Fruit fly (Drosophila melanogaster) whole organism, prepupa: ENCODE data around the gene unk.

Experiments used
- Blimp-1 ChIP-seq: fragments of 200-800 bp; sonication (Bioruptor generic); optimal IDR thresholded peaks from 3 replicates; lab custom pipeline; 2017; ENCODE audit warnings: missing biosample characterization, missing genetic modification characterization, mild to moderate bottlenecking, moderate library complexity, missing genetic modification reagents
- CG11294 ChIP-seq: fragments of 200-800 bp; sonication (Bioruptor generic); IDR thresholded peaks from 2 replicates; pipeline ENCODE4 v1.3.6; 2022; ENCODE audit warnings: missing biosample characterization, missing genetic modification characterization
- CG11762 ChIP-seq: fragments of 200-800 bp; sonication (Bioruptor generic); optimal IDR thresholded peaks from 3 replicates; lab custom pipeline; 2016; ENCODE audit warnings: missing biosample characterization, missing genetic modification characterization; ENCODE audit not compliant: insufficient read depth
- CG11902 ChIP-seq: fragments of 200-800 bp; sonication (Bioruptor generic); optimal IDR thresholded peaks from 3 replicates; lab custom pipeline; 2016; ENCODE audit warnings: missing biosample characterization, missing genetic modification characterization
- CG1621 ChIP-seq: fragments of 200-800 bp; sonication (Bioruptor generic); optimal IDR thresholded peaks from 3 replicates; lab custom pipeline; 2018; ENCODE audit warnings: missing biosample characterization, mild to moderate bottlenecking, missing genetic modification characterization
- CG16779 ChIP-seq: fragments of 200-800 bp; sonication (Bioruptor generic); optimal IDR thresholded peaks from 3 replicates; lab custom pipeline; 2017; ENCODE audit warnings: missing biosample characterization, mild to moderate bottlenecking, missing genetic modification characterization
- CG3032 ChIP-seq: fragments of 200-800 bp; optimal IDR thresholded peaks from 2 replicates; lab custom pipeline; 2019; ENCODE audit warnings: missing biosample characterization, mild to moderate bottlenecking, missing genetic modification characterization, moderate library complexity
- CG31627 ChIP-seq: fragments of 200-800 bp; sonication (Bioruptor generic); optimal IDR thresholded peaks from 3 replicates; lab custom pipeline; 2016; ENCODE audit warnings: missing biosample characterization, missing genetic modification characterization
- CG32006 ChIP-seq: fragments of 200-800 bp; sonication (Bioruptor generic); optimal IDR thresholded peaks from 3 replicates; lab custom pipeline; 2017; ENCODE audit warnings: missing biosample characterization, mild to moderate bottlenecking, missing genetic modification characterization
- CG34406 ChIP-seq: fragments of 200-800 bp; sonication (Bioruptor generic); optimal IDR thresholded peaks from 3 replicates; lab custom pipeline; 2016; ENCODE audit warnings: missing biosample characterization, missing genetic modification characterization
- CG3919 ChIP-seq: fragments of 200-800 bp; sonication (Bioruptor generic); optimal IDR thresholded peaks from 3 replicates; lab custom pipeline; 2016; ENCODE audit warnings: missing biosample characterization, missing genetic modification characterization
- CG4318 ChIP-seq: fragments of 200-800 bp; sonication (Bioruptor generic); optimal IDR thresholded peaks from 3 replicates; lab custom pipeline; 2017; ENCODE audit warnings: missing biosample characterization, mild to moderate bottlenecking, missing genetic modification characterization
- CG6163 ChIP-seq: fragments of 200-800 bp; sonication (Bioruptor generic); IDR thresholded peaks from 3 replicates; pipeline ENCODE4 v1.3.6; 2022; ENCODE audit warnings: missing biosample characterization, missing genetic modification characterization
- CG6792 ChIP-seq: fragments of 200-800 bp; sonication (Bioruptor generic); optimal IDR thresholded peaks from 3 replicates; lab custom pipeline; 2016; ENCODE audit warnings: missing biosample characterization, missing genetic modification characterization
- CG6854 ChIP-seq: fragments of 200-800 bp; sonication (Bioruptor generic); optimal IDR thresholded peaks from 2 replicates; lab custom pipeline; 2017; ENCODE audit warnings: missing biosample characterization, mild to moderate bottlenecking, missing genetic modification characterization
- CG7368 ChIP-seq: fragments of 200-800 bp; sonication (Bioruptor generic); optimal IDR thresholded peaks from 3 replicates; lab custom pipeline; 2016; ENCODE audit warnings: missing biosample characterization, missing genetic modification characterization
- CG8319 ChIP-seq: fragments of 200-800 bp; sonication (Bioruptor generic); optimal IDR thresholded peaks from 3 replicates; lab custom pipeline; 2016; ENCODE audit warnings: missing biosample characterization, missing genetic modification characterization
- CG8632 ChIP-seq: fragments of 200-800 bp; sonication (Bioruptor generic); optimal IDR thresholded peaks from 3 replicates; lab custom pipeline; 2016; ENCODE audit warnings: missing biosample characterization, missing genetic modification characterization
- Eip75B ChIP-seq: fragments of 200-800 bp; sonication (Bioruptor generic); optimal IDR thresholded peaks from 3 replicates; lab custom pipeline; 2016; ENCODE audit warnings: missing biosample characterization, missing genetic modification characterization
- Eip78C ChIP-seq: fragments of 200-800 bp; sonication (Bioruptor generic); peaks from one replicate; lab custom pipeline; 2016; ENCODE audit warnings: missing biosample characterization, missing genetic modification characterization
- Gug ChIP-seq: fragments of 200-800 bp; sonication (Bioruptor generic); IDR thresholded peaks from 2 replicates; pipeline ENCODE4 v1.3.6; 2022; ENCODE audit warnings: missing biosample characterization, missing genetic modification characterization
- Hr38 ChIP-seq: sonication (Bioruptor generic); optimal IDR thresholded peaks from 2 replicates; lab custom pipeline; 2016; ENCODE audit warnings: missing biosample characterization, missing genetic modification characterization
- Hr39 ChIP-seq: fragments of 200-800 bp; sonication (Bioruptor generic); optimal IDR thresholded peaks from 2 replicates; lab custom pipeline; 2016; ENCODE audit warnings: missing biosample characterization, missing genetic modification characterization
- Met ChIP-seq: fragments of 200-800 bp; sonication (Bioruptor generic); optimal IDR thresholded peaks from 3 replicates; lab custom pipeline; 2016; ENCODE audit warnings: missing biosample characterization, missing genetic modification characterization
- Sox14 ChIP-seq: fragments of 200-800 bp; sonication (Bioruptor generic); optimal IDR thresholded peaks from 3 replicates; lab custom pipeline; 2016; ENCODE audit warnings: missing biosample characterization, missing genetic modification characterization
- Sox15 ChIP-seq: fragments of 200-800 bp; sonication (Bioruptor generic); optimal IDR thresholded peaks from 3 replicates; lab custom pipeline; 2016; ENCODE audit warnings: missing biosample characterization, missing genetic modification characterization
- achi ChIP-seq: fragments of 200-800 bp; sonication (Bioruptor generic); optimal IDR thresholded peaks from 3 replicates; lab custom pipeline; 2016; ENCODE audit warnings: missing biosample characterization, missing genetic modification characterization
- cyc ChIP-seq: fragments of 200-800 bp; sonication (Bioruptor generic); optimal IDR thresholded peaks from 3 replicates; lab custom pipeline; 2016; ENCODE audit warnings: missing biosample characterization, missing genetic modification characterization
- dsx ChIP-seq: fragments of 200-800 bp; optimal IDR thresholded peaks from 3 replicates; lab custom pipeline; 2019; ENCODE audit warnings: missing biosample characterization, mild to moderate bottlenecking, missing genetic modification characterization, moderate library complexity; ENCODE audit not compliant: poor library complexity, severe bottlenecking
- esn ChIP-seq: fragments of 200-800 bp; sonication (Bioruptor generic); optimal IDR thresholded peaks from 2 replicates; lab custom pipeline; 2016; ENCODE audit warnings: missing biosample characterization, mild to moderate bottlenecking, missing genetic modification characterization, moderate library complexity
- fd59A ChIP-seq: fragments of 200-800 bp; sonication (Bioruptor generic); optimal IDR thresholded peaks from 2 replicates; lab custom pipeline; 2017; ENCODE audit warnings: missing biosample characterization, mild to moderate bottlenecking, missing genetic modification characterization, missing genetic modification reagents
- fd85E ChIP-seq: fragments of 200-800 bp; sonication (Bioruptor generic); optimal IDR thresholded peaks from 3 replicates; lab custom pipeline; 2016; ENCODE audit warnings: missing biosample characterization, missing genetic modification characterization
- fkh ChIP-seq: fragments of 200-800 bp; sonication (Bioruptor generic); optimal IDR thresholded peaks from 3 replicates; lab custom pipeline; 2017; ENCODE audit warnings: missing biosample characterization, mild to moderate bottlenecking, missing genetic modification characterization, moderate library complexity
- lz ChIP-seq: fragments of 200-800 bp; sonication (Bioruptor generic); optimal IDR thresholded peaks from 3 replicates; lab custom pipeline; 2016; ENCODE audit warnings: missing biosample characterization, missing genetic modification characterization
- net ChIP-seq: fragments of 200-800 bp; sonication (Bioruptor generic); optimal IDR thresholded peaks from 3 replicates; lab custom pipeline; 2016; ENCODE audit warnings: missing biosample characterization, missing genetic modification characterization
- pdm3 ChIP-seq: fragments of 200-800 bp; sonication (Bioruptor generic); optimal IDR thresholded peaks from 3 replicates; lab custom pipeline; 2016; ENCODE audit warnings: missing biosample characterization, missing genetic modification characterization
- salr ChIP-seq, 2 experiments: fragments of 200-800 bp; sonication (Bioruptor generic); optimal IDR thresholded peaks; 3 replicates each; lab custom pipeline; 2016 to 2018; ENCODE audit warnings: missing biosample characterization in 2 of 2, missing genetic modification characterization in 2 of 2, mild to moderate bottlenecking in 1 of 2
- ss ChIP-seq, 2 experiments: fragments of 200-800 bp; sonication (Bioruptor generic); optimal IDR thresholded peaks; 2 replicates in 1 of 2; 3 replicates in 1 of 2; lab custom pipeline; 2017 to 2018; ENCODE audit warnings: mild to moderate bottlenecking in 2 of 2, missing biosample characterization in 2 of 2, missing genetic modification characterization in 2 of 2, moderate library complexity in 1 of 2
- svp ChIP-seq: fragments of 200-800 bp; sonication (Bioruptor generic); peaks from one replicate; lab custom pipeline; 2016; ENCODE audit warnings: missing biosample characterization, missing genetic modification characterization
- topi ChIP-seq: fragments of 200-800 bp; sonication (Bioruptor generic); optimal IDR thresholded peaks from 3 replicates; lab custom pipeline; 2016; ENCODE audit warnings: missing biosample characterization, missing genetic modification characterization
- vri ChIP-seq: fragments of 200-800 bp; sonication (Bioruptor generic); optimal IDR thresholded peaks from 3 replicates; lab custom pipeline; 2016; ENCODE audit warnings: missing biosample characterization, mild to moderate bottlenecking, missing genetic modification characterization

unk gene

DNA sequence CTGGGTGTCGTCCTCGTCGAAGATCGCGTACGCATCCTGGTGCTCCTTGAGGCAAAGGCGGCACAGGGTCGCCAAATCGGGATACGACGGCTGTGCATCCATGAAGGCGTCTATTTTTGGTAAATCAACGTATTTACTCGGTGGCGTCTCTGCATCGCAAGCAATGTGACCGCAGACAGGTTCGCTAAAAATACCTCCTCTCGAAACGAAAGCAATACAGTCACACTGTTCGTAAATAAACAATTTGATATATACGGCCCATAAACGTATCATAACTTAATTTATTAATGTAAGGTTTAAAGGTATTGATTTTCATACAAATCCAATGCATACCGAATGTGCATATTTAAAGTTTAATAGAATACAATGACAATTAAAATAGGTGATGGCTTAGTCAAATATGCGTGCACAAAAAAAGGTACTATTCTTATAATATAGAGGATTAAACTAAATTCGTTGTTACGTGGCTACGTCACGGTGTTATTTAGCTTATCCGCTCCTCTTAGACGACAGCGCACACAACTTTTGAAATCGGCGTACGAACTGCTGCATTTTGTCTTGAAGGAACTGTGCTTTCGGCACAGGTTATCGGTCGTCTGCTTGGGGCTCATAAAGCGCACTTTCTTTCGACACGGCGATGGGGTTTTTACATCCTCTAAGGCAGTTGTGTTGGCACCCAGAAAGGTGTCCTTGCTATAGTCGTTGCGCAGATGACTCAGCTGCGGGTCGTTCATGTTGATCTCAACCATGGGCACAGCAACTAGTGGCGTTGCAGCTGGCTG lies 31.2 kb downstream of the unk start, which contains the start of gene CG31365:
TSS of gene CG31365 (minus strand) at position 182 of the 782 bp plus-strand sequence.
- TF ChIP-seq CG8319, result no peak
- peak; percentile 10 for TF ChIP-seq CG1621
- TF ChIP-seq CG31627 (GFP tag; lab: Kevin White, UChicago), result peak; percentile 20
- peak; percentile 46 for TF ChIP-seq Eip78C
- peak; percentile 30; the same call in 1 of the 3 replicates for TF ChIP-seq CG6163
- peak; percentile 15 for TF ChIP-seq Hr39
- TF ChIP-seq salr (GFP tag; optimal IDR thresholded peaks at IDR 0.05; lab: Kevin White, UChicago), result no peak
- peak; percentile 93 for TF ChIP-seq svp
- TF ChIP-seq fkh, result peak; percentile 99
- no peak for TF ChIP-seq CG11762 (GFP tag; lab: Kevin White, UChicago)
- peak; percentile 49 for TF ChIP-seq esn (GFP tag; lab: Kevin White, UChicago)

DNA sequence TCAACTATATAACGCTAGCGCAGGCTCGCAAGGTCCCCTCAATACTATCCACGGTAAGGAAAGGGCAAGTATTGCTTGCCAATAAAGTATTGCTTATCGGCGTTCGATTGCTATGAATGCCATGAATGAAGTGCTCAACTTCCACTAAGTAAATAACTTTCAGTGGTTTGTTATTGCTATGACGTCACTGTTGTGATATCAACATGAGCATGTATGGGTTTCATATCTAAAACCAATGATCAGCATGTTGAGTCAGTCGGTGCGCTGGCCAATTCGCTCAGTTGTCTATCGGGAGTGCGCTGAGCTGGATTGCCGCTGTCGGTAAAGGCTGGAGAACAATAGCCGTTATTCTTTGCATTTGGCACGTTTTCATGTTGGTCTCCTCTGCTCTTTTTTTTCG lies 36.7 kb downstream of the unk start:
- TF ChIP-seq pdm3 (GFP tag; lab: Kevin White, UChicago) (no peak), fkh (peak; percentile 76)

DNA sequence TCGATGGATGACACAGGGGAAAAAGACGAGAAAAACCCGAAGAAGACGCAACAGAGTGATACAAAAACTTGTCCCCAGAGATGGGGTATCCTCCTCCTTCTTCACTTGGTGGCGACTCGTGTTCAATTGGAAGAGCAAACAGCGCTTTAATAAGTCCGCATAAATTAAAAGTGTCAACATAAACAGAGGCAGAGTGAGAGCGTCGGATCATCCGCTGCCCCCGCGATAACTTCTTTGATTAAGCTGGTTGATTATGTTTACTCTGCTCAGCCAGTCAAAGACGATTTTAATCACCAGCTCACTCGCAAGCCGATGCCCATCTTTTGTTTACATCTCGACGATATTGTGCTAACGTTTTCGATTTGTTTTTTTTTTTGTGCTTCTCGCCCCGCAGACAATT lies 37.8 kb downstream of the unk start:
- TF ChIP-seq CG6854 (GFP tag; lab: Kevin White, UChicago) (peak; percentile 32), svp (peak; percentile 96), CG34406 (GFP tag; lab: Kevin White, UChicago) (peak; percentile 9), fkh (peak; percentile 72), Hr38 (no peak), CG7368 (GFP tag; lab: Kevin White, UChicago) (no peak), fd59A (GFP tag; lab: Kevin White, UChicago) (peak; percentile 6), achi (GFP tag; lab: Kevin White, UChicago) (no peak), Eip78C (peak; percentile 75), ss (GFP tag; optimal IDR thresholded peaks at IDR 0.05; lab: Kevin White, UChicago) (peak in 1 of 2 experiments; percentile 36), dsx (GFP tag; lab: Kevin White, UChicago) (peak; percentile 48)

DNA sequence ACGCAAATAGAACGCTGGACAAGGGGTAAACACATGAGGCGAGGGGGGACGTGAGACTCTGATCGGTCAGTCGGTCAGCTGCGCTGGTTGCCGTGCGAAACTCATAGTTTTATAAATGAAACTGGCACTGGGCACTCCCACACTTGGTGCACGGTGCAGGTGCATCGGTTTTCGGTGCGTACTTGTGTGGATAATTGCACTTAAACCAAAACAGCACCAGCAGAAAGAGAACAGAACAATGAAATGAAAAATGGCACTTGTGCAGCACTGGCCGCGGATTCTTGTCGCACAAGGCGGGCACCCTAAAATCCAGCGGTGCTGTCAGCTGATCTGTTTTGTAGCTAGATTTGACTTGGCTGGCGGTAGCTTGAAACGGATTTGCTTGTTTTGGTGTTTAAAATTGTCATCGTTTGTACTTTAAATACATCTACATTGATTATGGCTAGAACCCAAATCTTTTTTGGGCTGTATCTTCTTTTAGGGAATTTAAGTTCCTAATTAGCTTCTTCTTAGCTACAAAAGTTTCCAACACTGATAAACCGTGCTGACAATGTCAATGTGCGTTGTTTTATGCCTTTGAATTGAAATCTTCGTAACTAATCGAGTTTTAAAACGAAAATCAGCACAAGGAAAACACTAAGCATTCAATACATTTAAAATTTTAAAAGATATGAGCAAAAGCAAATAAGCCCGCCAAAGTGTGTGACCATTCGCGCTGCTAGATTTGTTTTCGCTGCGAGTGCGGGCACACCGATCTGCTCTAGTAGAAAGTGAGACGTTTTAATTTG lies 39.8 kb downstream of the unk start, which contains the start of the genes Rassf and CenB1A:
TSS of gene Rassf (minus strand) at position 249 of the 788 bp plus-strand sequence.
TSS of gene CenB1A (plus strand) at position 718 of the 788 bp plus-strand sequence.
- TF ChIP-seq Hr39 (peak; percentile 61), fd85E (GFP tag; lab: Kevin White, UChicago) (no peak), salr (GFP tag; optimal IDR thresholded peaks at IDR 0.05; lab: Kevin White, UChicago) (peak in 1 of 2 experiments; percentile 24), ss (GFP tag; optimal IDR thresholded peaks at IDR 0.05; lab: Kevin White, UChicago) (peak in 1 of 2 experiments; percentile 20), Met (GFP tag; lab: Kevin White, UChicago) (no peak), net (GFP tag; lab: Kevin White, UChicago) (no peak), CG34406 (GFP tag; lab: Kevin White, UChicago) (peak; percentile 19), achi (GFP tag; lab: Kevin White, UChicago) (peak; percentile 28), CG6792 (GFP tag; lab: Kevin White, UChicago) (peak; percentile 13), fkh (peak; percentile 39), Gug (GFP tag; lab: Robert Waterston, UW) (no peak), Eip75B (GFP tag; lab: Kevin White, UChicago) (peak; percentile 35), CG3032 (tag; lab: Kevin White, UChicago) (peak; percentile 35), CG32006 (GFP tag; lab: Kevin White, UChicago) (peak; percentile 43), CG4318 (GFP tag; lab: Kevin White, UChicago) (no peak), CG11902 (GFP tag; lab: Kevin White, UChicago) (peak; percentile 45), CG8632 (GFP tag; lab: Kevin White, UChicago) (no peak), Blimp-1 (GFP tag; lab: Kevin White, UChicago) (no peak), vri (GFP tag; lab: Kevin White, UChicago) (peak; percentile 32), CG11294 (GFP tag; lab: Robert Waterston, UW) (no peak; the same call in 1 of the 2 replicates), cyc (GFP tag; lab: Kevin White, UChicago) (peak; percentile 58), CG11762 (GFP tag; lab: Kevin White, UChicago) (peak; percentile 7), CG16779 (tag; lab: Kevin White, UChicago) (no peak), lz (GFP tag; lab: Kevin White, UChicago) (peak; percentile 66), Sox15 (peak; percentile 33), CG8319 (peak; percentile 20), dsx (GFP tag; lab: Kevin White, UChicago) (no peak), CG3919 (GFP tag; lab: Kevin White, UChicago) (peak; percentile 58), CG6854 (GFP tag; lab: Kevin White, UChicago) (peak; percentile 42), topi (GFP tag; lab: Kevin White, UChicago) (peak; percentile 51), Sox14 (GFP tag; lab: Kevin White, UChicago) (peak; percentile 87)
